Worm (Caenorhabditis elegans) whole organism, late embryonic: ENCODE results near the gene K09D9.1.

Source experiments
- C08G9.2 ChIP-seq: sonication (generic microtip); optimal IDR thresholded peaks from 2 replicates; lab custom pipeline; 2016; ENCODE audit warnings: mild to moderate bottlenecking, missing genetic modification characterization, moderate library complexity, missing compliant biosample characterization
- F13H6.1 ChIP-seq: sonication (generic microtip); optimal IDR thresholded peaks from 2 replicates; lab custom pipeline; 2016; ENCODE audit warnings: missing genetic modification characterization, missing compliant biosample characterization
- T23F11.4 ChIP-seq: fragments of 200-800 bp; sonication (Bioruptor generic); optimal IDR thresholded peaks from 2 replicates; lab custom pipeline; 2018; ENCODE audit warnings: mild to moderate bottlenecking, missing genetic modification characterization, missing compliant biosample characterization
- Y22D7AL.16 ChIP-seq: sonication (generic microtip); optimal IDR thresholded peaks from 2 replicates; lab custom pipeline; 2016; ENCODE audit warnings: missing genetic modification characterization, missing compliant biosample characterization
- ahr-1 ChIP-seq: sonication (generic microtip); optimal IDR thresholded peaks from 2 replicates; lab custom pipeline; 2016; ENCODE audit warnings: missing genetic modification characterization, missing compliant biosample characterization
- ama-1 ChIP-seq: fragments of 150-350 bp; optimal IDR thresholded peaks from 2 replicates; lab custom pipeline; 2014
- ceh-14 ChIP-seq: sonication (generic microtip); optimal IDR thresholded peaks from 2 replicates; lab custom pipeline; 2016; ENCODE audit warnings: missing genotype, missing genetic modification characterization, missing compliant biosample characterization
- ceh-18 ChIP-seq: sonication (generic microtip); optimal IDR thresholded peaks from 2 replicates; lab custom pipeline; 2016; ENCODE audit warnings: missing genetic modification characterization, missing compliant biosample characterization
- ceh-24 ChIP-seq: sonication (generic microtip); optimal IDR thresholded peaks from 2 replicates; lab custom pipeline; 2016; ENCODE audit warnings: mild to moderate bottlenecking, missing genetic modification characterization, missing compliant biosample characterization
- ceh-30 ChIP-seq: fragments of 150-350 bp; optimal IDR thresholded peaks from 2 replicates; lab custom pipeline; 2014; ENCODE audit warnings: missing biosample characterization, missing genetic modification characterization
- ceh-31 ChIP-seq: sonication (generic microtip); optimal IDR thresholded peaks from 2 replicates; lab custom pipeline; 2016; ENCODE audit warnings: missing genetic modification characterization, missing compliant biosample characterization
- ceh-34 ChIP-seq: sonication (generic microtip); optimal IDR thresholded peaks from 2 replicates; lab custom pipeline; 2016; ENCODE audit warnings: mild to moderate bottlenecking, missing genetic modification characterization, missing compliant biosample characterization
- ceh-45 ChIP-seq: fragments of 200-800 bp; sonication (Bioruptor generic); IDR thresholded peaks from 2 replicates; pipeline ENCODE4 v1.3.6; 2022; ENCODE audit warnings: missing genetic modification reagents, missing genetic modification characterization, missing compliant biosample characterization
- ceh-48 ChIP-seq: sonication (generic microtip); optimal IDR thresholded peaks from 2 replicates; lab custom pipeline; 2016; ENCODE audit warnings: missing genetic modification characterization, inconsistent platforms, missing compliant biosample characterization
- ceh-9 ChIP-seq: sonication (generic microtip); optimal IDR thresholded peaks from 2 replicates; lab custom pipeline; 2016; ENCODE audit warnings: mild to moderate bottlenecking, missing genetic modification characterization, inconsistent platforms, missing compliant biosample characterization
- dmd-4 ChIP-seq: sonication (generic microtip); optimal IDR thresholded peaks from 2 replicates; lab custom pipeline; 2016; ENCODE audit warnings: borderline replicate concordance, missing genetic modification characterization, missing compliant biosample characterization
- dve-1 ChIP-seq: sonication (generic microtip); optimal IDR thresholded peaks from 2 replicates; lab custom pipeline; 2017; ENCODE audit warnings: antibody characterized with exemption, mild to moderate bottlenecking, missing genetic modification characterization, missing compliant biosample characterization
- elt-2 ChIP-seq: sonication (generic microtip); optimal IDR thresholded peaks from 2 replicates; lab custom pipeline; 2016; ENCODE audit warnings: missing genetic modification reagents, missing genetic modification characterization, missing compliant biosample characterization
- fkh-10 ChIP-seq: fragments of 150-350 bp; optimal IDR thresholded peaks from 2 replicates; lab custom pipeline; 2014; ENCODE audit warnings: missing biosample characterization, missing genetic modification reagents, missing genetic modification characterization
- hlh-13 ChIP-seq: fragments of 200-800 bp; sonication (Bioruptor generic); optimal IDR thresholded peaks from 2 replicates; lab custom pipeline; 2018; ENCODE audit warnings: mild to moderate bottlenecking, missing genetic modification characterization, missing compliant biosample characterization
- hlh-15 ChIP-seq: sonication (generic microtip); optimal IDR thresholded peaks from 2 replicates; lab custom pipeline; 2016; ENCODE audit warnings: missing genetic modification characterization, missing compliant biosample characterization
- hlh-30 ChIP-seq: sonication (generic microtip); optimal IDR thresholded peaks from 2 replicates; lab custom pipeline; 2017; ENCODE audit warnings: antibody characterized with exemption, missing genetic modification characterization, missing compliant biosample characterization; ENCODE audit not compliant: insufficient read depth
- hlh-6 ChIP-seq: sonication (generic microtip); optimal IDR thresholded peaks from 2 replicates; lab custom pipeline; 2016; ENCODE audit warnings: missing genotype, missing genetic modification characterization, missing compliant biosample characterization
- lin-11 ChIP-seq: fragments of 200-800 bp; sonication (Bioruptor generic); optimal IDR thresholded peaks from 2 replicates; lab custom pipeline; 2018; ENCODE audit warnings: mild to moderate bottlenecking, missing genetic modification characterization, missing compliant biosample characterization
- madf-2 ChIP-seq: sonication (generic microtip); optimal IDR thresholded peaks from 2 replicates; lab custom pipeline; 2017; ENCODE audit warnings: missing genetic modification characterization, missing compliant biosample characterization
- mec-3 ChIP-seq: sonication (generic microtip); optimal IDR thresholded peaks from 2 replicates; lab custom pipeline; 2016; ENCODE audit warnings: borderline replicate concordance, missing genetic modification characterization, missing compliant biosample characterization
- npax-4 ChIP-seq: sonication (generic microtip); optimal IDR thresholded peaks from 2 replicates; lab custom pipeline; 2016; ENCODE audit warnings: missing genetic modification characterization, missing compliant biosample characterization
- pax-1 ChIP-seq: fragments of 150-350 bp; optimal IDR thresholded peaks from 2 replicates; lab custom pipeline; 2014; ENCODE audit warnings: missing biosample characterization, missing genetic modification characterization
- pha-2 ChIP-seq: sonication (generic microtip); optimal IDR thresholded peaks from 2 replicates; lab custom pipeline; 2017; ENCODE audit warnings: mild to moderate bottlenecking, missing genetic modification characterization, missing compliant biosample characterization
- pqm-1 ChIP-seq: sonication (generic microtip); optimal IDR thresholded peaks from 2 replicates; lab custom pipeline; 2016; ENCODE audit warnings: missing genetic modification characterization, missing compliant biosample characterization
- rnt-1 ChIP-seq: sonication (generic microtip); optimal IDR thresholded peaks from 2 replicates; lab custom pipeline; 2016; ENCODE audit warnings: missing genetic modification characterization, missing compliant biosample characterization
- sdc-2 ChIP-seq: sonication (generic microtip); optimal IDR thresholded peaks from 2 replicates; lab custom pipeline; 2016; ENCODE audit warnings: missing genotype, missing genetic modification characterization, missing compliant biosample characterization
- sox-2 ChIP-seq: fragments of 200-800 bp; sonication (Bioruptor generic); IDR thresholded peaks from 2 replicates; pipeline ENCODE4 v1.3.6; 2022; ENCODE audit warnings: missing genetic modification reagents, missing genetic modification characterization, missing compliant biosample characterization
- tbx-2 ChIP-seq: sonication (generic microtip); optimal IDR thresholded peaks from 2 replicates; lab custom pipeline; 2016; ENCODE audit warnings: missing genetic modification characterization, missing compliant biosample characterization
- tbx-7 ChIP-seq: sonication (generic microtip); optimal IDR thresholded peaks from 2 replicates; lab custom pipeline; 2016; ENCODE audit warnings: missing genotype, missing genetic modification characterization, missing compliant biosample characterization
- ttx-3 ChIP-seq: sonication (generic microtip); optimal IDR thresholded peaks from 2 replicates; lab custom pipeline; 2016; ENCODE audit warnings: missing genetic modification reagents, missing genetic modification characterization, missing compliant biosample characterization
- unc-3 ChIP-seq, 2 experiments: fragments of 200-800 bp in 1 of 2; sonication (Bioruptor generic) in 1 of 2; sonication (generic microtip) in 1 of 2; conservative IDR thresholded peaks in 1 of 2; optimal IDR thresholded peaks in 1 of 2; 2 replicates each; pipeline versions ENCODE4 v1.3.6 to Lab custom; 2016 to 2022; ENCODE audit warnings: missing compliant biosample characterization in 2 of 2, missing genetic modification characterization in 2 of 2, missing genetic modification reagents in 1 of 2
- ztf-16 ChIP-seq: sonication (generic microtip); optimal IDR thresholded peaks from 2 replicates; lab custom pipeline; 2017; ENCODE audit warnings: missing genetic modification characterization, missing compliant biosample characterization

Gene K09D9.1

ce11 chrV:3981680-3982079 is 43.2 kb upstream of the K09D9.1 start, which contains the start of gene nlp-30:
TSS of gene nlp-30 (plus strand) at chrV:3981980.
- TF ChIP-seq rnt-1 (no peak), Y22D7AL.16 (no peak), ceh-34 (no peak), fkh-10 (GFP tag; lab: Kevin White, UChicago) (no peak), T23F11.4 (GFP tag; lab: Kevin White, UChicago) (no peak), npax-4 (tag; lab: Kevin White, UChicago) (no peak), sox-2 (GFP tag; lab: Robert Waterston, UW) (no peak), C08G9.2 (tag; lab: Kevin White, UChicago) (no peak), ttx-3 (no peak), tbx-2 (tag; lab: Kevin White, UChicago) (no peak)

- TF ChIP-seq dve-1 (tag; lab: Kevin White, UChicago) (peak; percentile 12), npax-4 (tag; lab: Kevin White, UChicago) (no peak)
Measured at ce11 chrV:3984178-3984577, 40.7 kb upstream of the K09D9.1 start, which contains the start of gene nlp-29. TSS of gene nlp-29 (plus strand) at chrV:3984425.

DNA sequence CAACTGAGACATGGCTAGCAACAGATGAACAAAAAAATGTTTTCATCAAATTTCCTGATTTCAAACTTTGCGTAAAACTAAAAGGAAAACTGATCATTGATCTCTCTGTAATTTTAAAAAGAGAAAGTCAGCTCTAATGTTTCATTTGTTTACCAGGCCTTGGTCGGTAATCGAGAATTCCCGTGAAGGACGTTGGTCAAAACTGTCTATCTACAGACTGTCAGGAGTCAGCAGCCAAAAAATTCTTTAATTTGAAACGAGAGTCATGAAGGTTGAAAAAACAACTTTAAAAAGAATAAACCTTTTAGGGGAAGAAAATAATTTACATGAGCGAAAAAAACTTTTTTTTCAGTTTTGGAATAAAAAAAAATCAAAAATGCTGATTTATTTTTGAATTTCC is 39.7 kb upstream of the K09D9.1 start:
- no peak for TF ChIP-seq ttx-3
- TF ChIP-seq hlh-13 (GFP tag; lab: Kevin White, UChicago), result no peak
- TF ChIP-seq hlh-15 (tag; lab: Kevin White, UChicago), result no peak
- TF ChIP-seq ceh-30 (tag; lab: Kevin White, UChicago), result no peak
- TF ChIP-seq C08G9.2 (tag; lab: Kevin White, UChicago), result no peak
- no peak for TF ChIP-seq ceh-14 (tag; lab: Kevin White, UChicago)
- TF ChIP-seq hlh-6, result no peak
- TF ChIP-seq sdc-2 (tag; lab: Kevin White, UChicago), result no peak
- TF ChIP-seq pax-1 (tag; lab: Kevin White, UChicago), result no peak
- no peak for TF ChIP-seq hlh-30 (tag; lab: Kevin White, UChicago)
- TF ChIP-seq ceh-34, result no peak
- no peak for TF ChIP-seq ztf-16
- TF ChIP-seq, all 69 proteins: peak for 0

ce11 chrV:3987616-3988015 is 37.2 kb upstream of the K09D9.1 start, which contains the start of gene nlp-28:
TSS of gene nlp-28 (plus strand) at chrV:3987900.
- TF ChIP-seq F13H6.1 (tag; lab: Kevin White, UChicago) (no peak), unc-3 (GFP tag; conservative IDR thresholded peaks at IDR 0.05; lab: Robert Waterston, UW) (no peak), unc-3 (tag; optimal IDR thresholded peaks at IDR 0.05; lab: Kevin White, UChicago) (no peak), ahr-1 (tag; lab: Kevin White, UChicago) (no peak), hlh-15 (tag; lab: Kevin White, UChicago) (no peak), ceh-48 (tag; lab: Kevin White, UChicago) (no peak), ceh-34 (no peak), dmd-4 (tag; lab: Kevin White, UChicago) (no peak), ceh-31 (tag; lab: Kevin White, UChicago) (no peak), mec-3 (tag; lab: Kevin White, UChicago) (no peak), pha-2 (tag; lab: Kevin White, UChicago) (no peak), pax-1 (tag; lab: Kevin White, UChicago) (no peak), madf-2 (no peak)

DNA sequence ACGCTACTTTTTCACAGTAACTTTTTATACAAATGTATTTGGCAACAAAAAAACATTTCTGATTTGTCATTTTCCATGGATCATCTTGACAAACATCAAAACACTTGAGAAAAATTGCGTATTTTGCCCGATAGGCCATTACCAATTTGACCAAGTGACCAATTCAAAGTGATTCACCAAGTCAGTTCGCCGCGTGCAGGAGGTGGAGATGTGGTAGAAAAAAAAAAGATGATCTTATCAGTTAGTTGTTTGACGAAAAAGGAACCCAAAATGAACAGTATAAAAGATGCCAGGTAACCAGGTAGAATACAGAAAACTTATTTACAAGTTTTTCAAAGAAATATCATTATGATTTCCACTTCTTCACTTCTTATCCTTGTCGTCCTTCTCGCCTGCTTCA is 35.8 kb upstream of the K09D9.1 start, which contains the start of gene nlp-27:
TSS of gene nlp-27 (plus strand) at position 309 of the 400 bp plus-strand sequence.
- TF ChIP-seq madf-2, result no peak
- TF ChIP-seq ttx-3, result no peak
- TF ChIP-seq T23F11.4 (GFP tag; lab: Kevin White, UChicago), result no peak
- no peak for TF ChIP-seq fkh-10 (GFP tag; lab: Kevin White, UChicago)
- TF ChIP-seq elt-2 (tag; lab: Kevin White, UChicago), result no peak
- TF ChIP-seq ceh-34, result no peak
- TF ChIP-seq ceh-18 (tag; lab: Kevin White, UChicago), result no peak
- no peak for TF ChIP-seq ceh-30 (tag; lab: Kevin White, UChicago)
- no peak for TF ChIP-seq tbx-7 (tag; lab: Kevin White, UChicago)
- TF ChIP-seq ceh-45 (GFP tag; lab: Robert Waterston, UW), result no peak
- no peak for TF ChIP-seq hlh-30 (tag; lab: Kevin White, UChicago)
- TF ChIP-seq ama-1 (lab: Kevin White, UChicago), result no peak
- TF ChIP-seq ceh-9 (tag; lab: Kevin White, UChicago), result no peak
- TF ChIP-seq pqm-1, result no peak
- no peak for TF ChIP-seq ceh-24 (tag; lab: Kevin White, UChicago)
- no peak for TF ChIP-seq lin-11
